Worm (Caenorhabditis elegans) whole organism, L4 larva: ENCODE measurements around the gene R04B3.3.

Experiments
- D1046.2 ChIP-seq: fragments of 200-800 bp; sonication (Bioruptor generic); IDR thresholded peaks from 2 replicates; pipeline ENCODE4 v1.3.6; 2022; ENCODE audit warnings: missing genetic modification characterization, missing compliant biosample characterization
- T26A8.4 ChIP-seq: fragments of 200-800 bp; sonication (Bioruptor generic); IDR thresholded peaks from 2 replicates; pipeline ENCODE4 v1.3.6; 2022; ENCODE audit warnings: missing genetic modification characterization, missing compliant biosample characterization
- Y105C5A.15 ChIP-seq: fragments of 200-800 bp; sonication (Bioruptor generic); IDR thresholded peaks from 2 replicates; pipeline ENCODE4 v1.3.6; 2022; ENCODE audit warnings: missing genetic modification characterization, missing compliant biosample characterization
- ZK337.2 ChIP-seq: fragments of 200-800 bp; sonication (Bioruptor generic); IDR thresholded peaks from 2 replicates; pipeline ENCODE4 v1.3.6; 2022; ENCODE audit warnings: missing genetic modification reagents, missing genetic modification characterization, missing compliant biosample characterization
- ZK546.5 ChIP-seq, 2 experiments: sonication (generic microtip); optimal IDR thresholded peaks; 2 replicates each; lab custom pipeline; 2017; ENCODE audit warnings: missing biosample characterization in 2 of 2, missing genetic modification characterization in 2 of 2
- aha-1 ChIP-seq: fragments of 150-350 bp; peaks from one replicate; lab custom pipeline; 2014; ENCODE audit warnings: missing biosample characterization, missing genetic modification characterization
- ceh-32 ChIP-seq: sonication (generic microtip); optimal IDR thresholded peaks from 2 replicates; lab custom pipeline; 2016; ENCODE audit warnings: mild to moderate bottlenecking, missing genetic modification characterization, missing compliant biosample characterization; ENCODE audit not compliant: poor library complexity
- ctbp-1 ChIP-seq: fragments of 200-800 bp; sonication (Bioruptor generic); IDR thresholded peaks from 2 replicates; pipeline ENCODE4 v1.3.6; 2022; ENCODE audit warnings: missing genetic modification reagents, missing genetic modification characterization, missing compliant biosample characterization
- dpl-1 ChIP-seq: fragments of 150-350 bp; optimal IDR thresholded peaks from 2 replicates; lab custom pipeline; 2014; ENCODE audit warnings: missing biosample characterization, missing genetic modification reagents, missing genetic modification characterization
- dve-1 ChIP-seq: sonication (generic microtip); optimal IDR thresholded peaks from 2 replicates; lab custom pipeline; 2017; ENCODE audit warnings: antibody characterized with exemption, mild to moderate bottlenecking, missing genetic modification characterization, missing compliant biosample characterization; ENCODE audit not compliant: insufficient read depth
- egl-27 ChIP-seq: sonication (generic microtip); optimal IDR thresholded peaks from 3 replicates; lab custom pipeline; 2017; ENCODE audit warnings: missing biosample characterization, missing genetic modification reagents, missing genetic modification characterization
- egl-43 ChIP-seq: fragments of 200-800 bp; sonication (Bioruptor generic); IDR thresholded peaks from 2 replicates; pipeline ENCODE4 v1.3.6; 2022; ENCODE audit warnings: missing genetic modification reagents, missing genetic modification characterization, missing compliant biosample characterization
- fkh-10 ChIP-seq: fragments of 150-350 bp; optimal IDR thresholded peaks from 2 replicates; lab custom pipeline; 2014; ENCODE audit warnings: missing biosample characterization, missing genetic modification reagents, missing genetic modification characterization
- hif-1 ChIP-seq, 2 experiments: sonication (generic microtip); optimal IDR thresholded peaks; 2 replicates each; lab custom pipeline; 2016 to 2017; ENCODE audit warnings: missing compliant biosample characterization in 2 of 2, missing genetic modification characterization in 2 of 2, missing genetic modification reagents in 2 of 2, missing genotype in 2 of 2, mild to moderate bottlenecking in 1 of 2
- hlh-11 ChIP-seq: fragments of 200-800 bp; sonication (Bioruptor generic); optimal IDR thresholded peaks from 2 replicates; lab custom pipeline; 2018; ENCODE audit warnings: mild to moderate bottlenecking, missing genetic modification characterization, missing compliant biosample characterization
- lin-29 ChIP-seq: fragments of 200-800 bp; sonication (Bioruptor generic); IDR thresholded peaks from 2 replicates; pipeline ENCODE4 v1.3.6; 2022; ENCODE audit warnings: missing genetic modification reagents, missing genetic modification characterization, missing compliant biosample characterization
- lin-38 ChIP-seq: fragments of 200-800 bp; sonication (Bioruptor generic); IDR thresholded peaks from 2 replicates; pipeline ENCODE4 v1.3.6; 2022; ENCODE audit warnings: missing genetic modification reagents, missing genetic modification characterization, missing compliant biosample characterization
- madf-5 ChIP-seq, 2 experiments: fragments of 200-800 bp; sonication (Bioruptor generic); IDR thresholded peaks; 2 replicates each; pipeline ENCODE4 v1.3.6; 2022; ENCODE audit warnings: missing compliant biosample characterization in 2 of 2, missing genetic modification characterization in 2 of 2
- nhr-102 ChIP-seq: sonication (generic microtip); optimal IDR thresholded peaks from 2 replicates; lab custom pipeline; 2016; ENCODE audit warnings: mild to moderate bottlenecking, missing genetic modification characterization, moderate library complexity, missing compliant biosample characterization
- nhr-237 ChIP-seq: sonication (generic microtip); optimal IDR thresholded peaks from 2 replicates; lab custom pipeline; 2017; ENCODE audit warnings: missing biosample characterization, missing genetic modification characterization
- nhr-28 ChIP-seq: fragments of 150-350 bp; optimal IDR thresholded peaks from 2 replicates; lab custom pipeline; 2014; ENCODE audit warnings: missing biosample characterization, missing genetic modification characterization
- nhr-41 ChIP-seq: fragments of 200-800 bp; sonication (Bioruptor generic); IDR thresholded peaks from 2 replicates; pipeline ENCODE4 v1.3.6; 2022; ENCODE audit warnings: missing genetic modification reagents, missing genetic modification characterization, missing compliant biosample characterization
- nhr-42 ChIP-seq: fragments of 200-800 bp; sonication (Bioruptor generic); IDR thresholded peaks from 2 replicates; pipeline ENCODE4 v1.3.6; 2022; ENCODE audit warnings: missing genetic modification characterization, missing compliant biosample characterization
- pqm-1 ChIP-seq: sonication (generic microtip); optimal IDR thresholded peaks from 2 replicates; lab custom pipeline; 2017; ENCODE audit warnings: missing biosample characterization, missing genetic modification characterization
- set-16 ChIP-seq: fragments of 200-800 bp; sonication (Bioruptor generic); IDR thresholded peaks from 2 replicates; pipeline ENCODE4 v1.3.6; 2022; ENCODE audit warnings: missing genetic modification reagents, missing genetic modification characterization, missing compliant biosample characterization
- spr-1 ChIP-seq: sonication (generic microtip); optimal IDR thresholded peaks from 2 replicates; lab custom pipeline; 2016; ENCODE audit warnings: mild to moderate bottlenecking, missing genetic modification characterization, missing compliant biosample characterization
- tra-1 ChIP-seq: fragments of 200-800 bp; sonication (Bioruptor generic); IDR thresholded peaks from 2 replicates; pipeline ENCODE4 v1.3.6; 2022; ENCODE audit warnings: missing genetic modification reagents, missing genetic modification characterization, missing compliant biosample characterization
- unc-62 ChIP-seq, 3 experiments: fragments of 150-350 bp in 1 of 3; sonication (generic microtip); optimal IDR thresholded peaks in 2 of 3; peaks in 1 of 3; 1 replicate in 1 of 3; 2 replicates in 2 of 3; lab custom pipeline; 2014 to 2017; ENCODE audit warnings: missing biosample characterization in 3 of 3, missing genetic modification characterization in 3 of 3, missing genetic modification reagents in 3 of 3, missing genotype in 1 of 3
- vab-7 ChIP-seq: fragments of 200-800 bp; sonication (Bioruptor generic); IDR thresholded peaks from 2 replicates; pipeline ENCODE4 v1.3.6; 2022; ENCODE audit warnings: missing genetic modification reagents, missing genetic modification characterization, missing compliant biosample characterization
- zag-1 ChIP-seq: fragments of 150-350 bp; optimal IDR thresholded peaks from 2 replicates; lab custom pipeline; 2014; ENCODE audit warnings: missing biosample characterization, missing genetic modification characterization
- zip-2 ChIP-seq: fragments of 150-350 bp; optimal IDR thresholded peaks from 2 replicates; lab custom pipeline; 2014; ENCODE audit warnings: missing biosample characterization, missing genetic modification characterization
- ztf-11 ChIP-seq: fragments of 150-350 bp; optimal IDR thresholded peaks from 2 replicates; lab custom pipeline; 2014; ENCODE audit warnings: missing biosample characterization, missing genetic modification characterization

The R04B3.3 gene

ce11 chrX:2454914-2455313, 20.9 kb downstream of the R04B3.3 start:
- TF ChIP-seq hif-1 (tag; optimal IDR thresholded peaks at IDR 0.05; lab: Kevin White, UChicago) (no peak), fkh-10 (GFP tag; lab: Kevin White, UChicago) (peak; percentile 69), nhr-28 (tag; lab: Kevin White, UChicago) (no peak)
- TF ChIP-seq, all 104 proteins: peak for 1

ce11 chrX:2452716-2453115, 23.1 kb downstream of the R04B3.3 start:
- TF ChIP-seq D1046.2 (GFP tag; lab: Robert Waterston, UW) = no peak
- TF ChIP-seq nhr-102 (tag; lab: Kevin White, UChicago) = no peak
- TF ChIP-seq lin-38 (GFP tag; lab: Robert Waterston, UW) = no peak
- no peak for TF ChIP-seq unc-62 (GFP tag; optimal IDR thresholded peaks at IDR 0.05 in 1 of 2; lab: Kevin White, UChicago)
- no peak for TF ChIP-seq unc-62 (tag; optimal IDR thresholded peaks at IDR 0.05; lab: Kevin White, UChicago)
- TF ChIP-seq, all 104 proteins: peak for 0

ce11 chrX:2452297-2452696, 23.5 kb downstream of the R04B3.3 start:
- TF ChIP-seq zag-1 (tag; lab: Kevin White, UChicago) = no peak
- no peak for TF ChIP-seq ceh-32
- TF ChIP-seq hlh-11 (tag; lab: Kevin White, UChicago) = peak; percentile 14

ce11 chrX:2450994-2451393, 24.8 kb downstream of the R04B3.3 start:
- TF ChIP-seq ctbp-1 = 0 out of 2 replicates have a peak, but pooled peaks have one; percentile 16
- TF ChIP-seq Y105C5A.15 (GFP tag; lab: Robert Waterston, UW) = no peak
- TF ChIP-seq aha-1 (tag; lab: Kevin White, UChicago) = peak; percentile 3
- TF ChIP-seq ceh-32 = no peak
- TF ChIP-seq set-16 = peak; percentile 50; the same call in 1 of the 2 replicates
- no peak for TF ChIP-seq madf-5 (GFP tag; IDR thresholded peaks at IDR 0.05; lab: Robert Waterston, UW)
- no peak for TF ChIP-seq ztf-11 (tag; lab: Kevin White, UChicago)
- TF ChIP-seq pqm-1 = no peak
- no peak for TF ChIP-seq dve-1 (tag; lab: Kevin White, UChicago)
- TF ChIP-seq dpl-1 (GFP tag; lab: Kevin White, UChicago) = no peak
- no peak for TF ChIP-seq ZK546.5 (tag; optimal IDR thresholded peaks at IDR 0.05; lab: Kevin White, UChicago)
- no peak for TF ChIP-seq egl-27 (tag; lab: Kevin White, UChicago)
- TF ChIP-seq nhr-237 (tag; lab: Kevin White, UChicago) = no peak
- TF ChIP-seq, all 104 proteins: peak for 3

- TF ChIP-seq set-16 = peak; percentile 34; the same call in 1 of the 2 replicates
- TF ChIP-seq fkh-10 (GFP tag; lab: Kevin White, UChicago) = no peak
These were observed 28.6 kb downstream of the R04B3.3 start for ce11 chrX:2447214-2447613.

ce11 chrX:2446185-2446584, 29.6 kb downstream of the R04B3.3 start:
- TF ChIP-seq spr-1 (tag; lab: Kevin White, UChicago) (no peak), tra-1 (no peak), set-16 (peak; percentile 65), hlh-11 (tag; lab: Kevin White, UChicago) (no peak), aha-1 (tag; lab: Kevin White, UChicago) (peak; percentile 33), ztf-11 (tag; lab: Kevin White, UChicago) (no peak), lin-29 (GFP tag; lab: Robert Waterston, UW) (no peak), unc-62 (GFP tag; optimal IDR thresholded peaks at IDR 0.05 in 1 of 2; lab: Kevin White, UChicago) (peak in 1 of 2 experiments; percentile 94), unc-62 (tag; optimal IDR thresholded peaks at IDR 0.05; lab: Kevin White, UChicago) (no peak)

- TF ChIP-seq nhr-42 (GFP tag; lab: Robert Waterston, UW) (no peak), egl-43 (GFP tag; lab: Robert Waterston, UW) (no peak), vab-7 (no peak), T26A8.4 (GFP tag; lab: Robert Waterston, UW) (no peak), ctbp-1 (no peak), ZK337.2 (GFP tag; lab: Robert Waterston, UW) (no peak), madf-5 (GFP tag; IDR thresholded peaks at IDR 0.05; lab: Robert Waterston, UW) (no peak), hlh-11 (tag; lab: Kevin White, UChicago) (no peak), ceh-32 (no peak), zip-2 (tag; lab: Kevin White, UChicago) (no peak), nhr-41 (GFP tag; lab: Robert Waterston, UW) (no peak)
These were observed 32.5 kb downstream of the R04B3.3 start, which contains the start of gene T07D1.3 for ce11 chrX:2443304-2443703. Gene T07D1.3, minus strand, starts transcription at chrX:2443404.
